Fruit fly (Drosophila melanogaster): ENCODE data around the gene CG9967.

- no peak for TF ChIP-seq Dll (optimal IDR thresholded peaks at IDR 0.05)
- no peak for TF ChIP-seq EcR (GFP tag; optimal IDR thresholded peaks at IDR 0.05)
Measured at dm6 chr2L:2385692-2386091, 28.5 kb upstream of the CG9967 start, which contains the start of gene CG3557.
